Worm (Caenorhabditis elegans) whole organism, young adult: ENCODE data around the gene C47G2.4.

Experiments
- B0035.1 ChIP-seq: sonication (generic microtip); optimal IDR thresholded peaks from 2 replicates; lab custom pipeline; 2016; ENCODE audit warnings: missing genetic modification characterization, mild to moderate bottlenecking, missing compliant biosample characterization, missing genotype, missing genetic modification reagents
- B0336.3 ChIP-seq: fragments of 200-800 bp; sonication (Bioruptor generic); IDR thresholded peaks from 2 replicates; pipeline ENCODE4 v1.3.6; 2022; ENCODE audit warnings: missing genetic modification characterization, missing compliant biosample characterization
- F57A8.1 ChIP-seq: fragments of 200-800 bp; sonication (Bioruptor generic); optimal IDR thresholded peaks from 2 replicates; lab custom pipeline; 2018; ENCODE audit warnings: mild to moderate bottlenecking, missing genetic modification characterization, moderate library complexity, missing compliant biosample characterization
- ZK185.1 ChIP-seq: sonication (generic microtip); optimal IDR thresholded peaks from 2 replicates; lab custom pipeline; 2016; ENCODE audit warnings: mild to moderate bottlenecking, missing genetic modification characterization, missing compliant biosample characterization; ENCODE audit not compliant: poor library complexity, severe bottlenecking
- chd-7 ChIP-seq: sonication (generic microtip); optimal IDR thresholded peaks from 2 replicates; lab custom pipeline; 2016; ENCODE audit warnings: mild to moderate bottlenecking, missing genetic modification characterization, moderate library complexity, missing compliant biosample characterization
- him-1 ChIP-seq: sonication (generic microtip); optimal IDR thresholded peaks from 2 replicates; lab custom pipeline; 2016; ENCODE audit warnings: missing genotype, missing genetic modification reagents, missing genetic modification characterization, missing compliant biosample characterization
- lin-35 ChIP-seq, 3 experiments: fragments of 150-350 bp in 2 of 3; sonication (generic microtip) in 1 of 3; optimal IDR thresholded peaks; 2 replicates each; lab custom pipeline; 2014 to 2018; ENCODE audit warnings: missing biosample characterization in 3 of 3, missing genetic modification characterization in 3 of 3, missing genetic modification reagents in 3 of 3
- nhr-27 ChIP-seq: fragments of 200-800 bp; sonication (Bioruptor generic); optimal IDR thresholded peaks from 2 replicates; lab custom pipeline; 2018; ENCODE audit warnings: mild to moderate bottlenecking, missing genetic modification characterization, moderate library complexity, missing compliant biosample characterization
- snpc-4 ChIP-seq, 5 experiments: fragments of 150-350 bp in 1 of 5; sonication (generic microtip) in 4 of 5; optimal IDR thresholded peaks; 2 replicates each; lab custom pipeline; 2014 to 2018; ENCODE audit warnings: missing genetic modification characterization in 5 of 5, missing biosample characterization in 3 of 5, antibody characterized with exemption in 2 of 5, mild to moderate bottlenecking in 2 of 5, missing compliant biosample characterization in 2 of 5, missing genotype in 2 of 5, moderate library complexity in 2 of 5, missing genetic modification reagents in 1 of 5
- zim-3 ChIP-seq: sonication (generic microtip); optimal IDR thresholded peaks from 2 replicates; lab custom pipeline; 2017; ENCODE audit warnings: mild to moderate bottlenecking, missing genetic modification characterization, moderate library complexity, missing compliant biosample characterization

DNA sequence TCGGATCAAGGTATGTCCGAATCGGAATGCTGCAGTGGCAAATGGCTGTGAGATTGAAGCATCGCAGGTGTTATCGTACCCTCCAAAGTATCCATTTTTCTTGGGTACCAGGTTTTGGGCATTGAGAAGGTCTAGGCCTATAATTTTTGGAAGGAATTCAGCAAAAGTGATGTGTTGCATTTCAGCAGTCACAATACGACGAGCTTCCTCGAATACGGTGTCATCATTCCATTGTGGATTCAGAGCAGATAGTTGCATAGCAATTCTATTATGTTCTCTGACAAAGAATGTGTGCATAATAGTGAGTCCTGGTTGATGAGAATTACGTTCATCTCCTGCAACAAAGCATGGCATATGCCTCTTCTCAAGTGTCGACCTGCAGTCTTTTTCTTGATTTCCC is 50.5 kb downstream of the C47G2.4 start:
- TF ChIP-seq him-1 (tag; lab: Kevin White, UChicago) (no peak), zim-3 (tag; lab: Kevin White, UChicago) (no peak), B0336.3 (GFP tag; lab: Robert Waterston, UW) (no peak), nhr-27 (tag; lab: Kevin White, UChicago) (no peak), chd-7 (tag; lab: Kevin White, UChicago) (no peak), lin-35 (GFP tag; optimal IDR thresholded peaks at IDR 0.05; lab: Kevin White, UChicago) (no peak), snpc-4 (GFP tag; optimal IDR thresholded peaks at IDR 0.05; lab: Kevin White, UChicago) (no peak), snpc-4 (tag; optimal IDR thresholded peaks at IDR 0.05; lab: Kevin White, UChicago) (no peak), F57A8.1 (GFP tag; lab: Kevin White, UChicago) (no peak), B0035.1 (tag; lab: Kevin White, UChicago) (no peak), ZK185.1 (tag; lab: Kevin White, UChicago) (no peak)
